Fruit fly (Drosophila melanogaster) whole organism, embryonic: Measurements from ENCODE around the gene Lsd-1.

Experiments used
- CG1024 ChIP-seq: fragments of 200-800 bp; sonication (Bioruptor generic); IDR thresholded peaks from 2 replicates; pipeline ENCODE4 v1.3.6; 2022; ENCODE audit warnings: missing biosample characterization, missing genetic modification characterization
- CG11247 ChIP-seq: fragments of 200-800 bp; sonication (Bioruptor generic); IDR thresholded peaks from 2 replicates; pipeline ENCODE4 v1.3.6; 2022; ENCODE audit warnings: missing biosample characterization, missing genetic modification characterization
- CG12219 ChIP-seq: fragments of 200-800 bp; sonication (Bioruptor generic); optimal IDR thresholded peaks from 3 replicates; lab custom pipeline; 2018; ENCODE audit warnings: missing biosample characterization, mild to moderate bottlenecking, missing genetic modification characterization
- CG1529 ChIP-seq: fragments of 200-800 bp; sonication (Bioruptor generic); optimal IDR thresholded peaks from 3 replicates; lab custom pipeline; 2018; ENCODE audit warnings: missing biosample characterization, missing genetic modification characterization
- CG16815 ChIP-seq: fragments of 200-800 bp; sonication (Bioruptor generic); optimal IDR thresholded peaks from 3 replicates; lab custom pipeline; 2017; ENCODE audit warnings: missing biosample characterization, mild to moderate bottlenecking, missing genetic modification characterization
- CG17568 ChIP-seq: fragments of 200-800 bp; sonication (Bioruptor generic); optimal IDR thresholded peaks from 2 replicates; lab custom pipeline; 2018; ENCODE audit warnings: missing biosample characterization, mild to moderate bottlenecking, missing genetic modification characterization, moderate library complexity
- CG2120 ChIP-seq: fragments of 200-800 bp; sonication (Bioruptor generic); optimal IDR thresholded peaks from 3 replicates; lab custom pipeline; 2016; ENCODE audit warnings: missing biosample characterization, missing genetic modification characterization
- CG30403 ChIP-seq: fragments of 200-800 bp; sonication (Bioruptor generic); optimal IDR thresholded peaks from 3 replicates; lab custom pipeline; 2016; ENCODE audit warnings: missing biosample characterization, missing genetic modification characterization
- CG3995 ChIP-seq: fragments of 200-800 bp; sonication (Bioruptor generic); optimal IDR thresholded peaks from 3 replicates; lab custom pipeline; 2016; ENCODE audit warnings: missing biosample characterization, missing genetic modification characterization
- CG4617 ChIP-seq: fragments of 200-800 bp; sonication (Bioruptor generic); optimal IDR thresholded peaks from 3 replicates; lab custom pipeline; 2016; ENCODE audit warnings: missing biosample characterization, missing genetic modification characterization, borderline replicate concordance
- CG6254 ChIP-seq: fragments of 200-800 bp; sonication (Bioruptor generic); optimal IDR thresholded peaks from 3 replicates; lab custom pipeline; 2017; ENCODE audit warnings: mild to moderate bottlenecking, missing biosample characterization, missing genetic modification reagents, missing genetic modification characterization
- CG6791 ChIP-seq: fragments of 200-800 bp; sonication (Bioruptor generic); IDR thresholded peaks from 3 replicates; pipeline ENCODE4 v1.3.6; 2022; ENCODE audit warnings: missing biosample characterization, missing genetic modification characterization; ENCODE audit not compliant: partially characterized antibody
- CG7271 ChIP-seq: fragments of 200-800 bp; sonication (Bioruptor generic); optimal IDR thresholded peaks from 2 replicates; lab custom pipeline; 2018; ENCODE audit warnings: missing biosample characterization, mild to moderate bottlenecking, missing genetic modification characterization, moderate library complexity
- CG8290 ChIP-seq, 3 experiments: fragments of 200-800 bp; sonication (Bioruptor generic); optimal IDR thresholded peaks; 2 replicates each; lab custom pipeline; 2016 to 2019; ENCODE audit warnings: missing biosample characterization in 3 of 3, missing genetic modification characterization in 3 of 3, mild to moderate bottlenecking in 2 of 3, moderate library complexity in 1 of 3
- CG8478 ChIP-seq: fragments of >200 bp; optimal IDR thresholded peaks from 2 replicates; lab custom pipeline; 2018
- CG9215 ChIP-seq: fragments of 200-800 bp; sonication (Bioruptor generic); IDR thresholded peaks from 2 replicates; pipeline ENCODE4 v1.3.6; 2022; ENCODE audit warnings: missing biosample characterization, missing genetic modification characterization
- Deaf1 ChIP-seq: fragments of 200-800 bp; optimal IDR thresholded peaks from 3 replicates; lab custom pipeline; 2019; ENCODE audit warnings: missing biosample characterization, mild to moderate bottlenecking, missing genetic modification characterization, moderate library complexity
- Doc2 ChIP-seq: fragments of 200-800 bp; sonication (Bioruptor generic); IDR thresholded peaks from 2 replicates; pipeline ENCODE4 v1.3.6; 2022; ENCODE audit warnings: missing biosample characterization, missing genetic modification characterization
- Fer1 ChIP-seq: fragments of 200-800 bp; sonication (Bioruptor generic); optimal IDR thresholded peaks from 2 replicates; lab custom pipeline; 2017; ENCODE audit warnings: missing biosample characterization, mild to moderate bottlenecking, missing genetic modification characterization
- Hr3 ChIP-seq: fragments of 200-800 bp; sonication (Bioruptor generic); optimal IDR thresholded peaks from 3 replicates; lab custom pipeline; 2016; ENCODE audit warnings: missing biosample characterization, missing genetic modification characterization
- Kr ChIP-seq: fragments of 200-800 bp; sonication (Bioruptor generic); optimal IDR thresholded peaks from 2 replicates; lab custom pipeline; 2017; ENCODE audit warnings: missing biosample characterization, mild to moderate bottlenecking, missing genetic modification characterization
- PHDP ChIP-seq: fragments of 200-800 bp; sonication (Bioruptor generic); optimal IDR thresholded peaks from 3 replicates; lab custom pipeline; 2018; ENCODE audit warnings: missing biosample characterization, mild to moderate bottlenecking, missing genetic modification characterization, moderate library complexity
- Vsx1 ChIP-seq: fragments of 200-800 bp; sonication (Bioruptor generic); optimal IDR thresholded peaks from 2 replicates; lab custom pipeline; 2017; ENCODE audit warnings: missing biosample characterization, mild to moderate bottlenecking, missing genetic modification characterization, missing genetic modification reagents
- amos ChIP-seq: fragments of 200-800 bp; sonication (Bioruptor generic); IDR thresholded peaks from 2 replicates; pipeline ENCODE4 v1.3.6; 2022; ENCODE audit warnings: missing biosample characterization, missing genetic modification characterization; ENCODE audit not compliant: partially characterized antibody
- ap ChIP-seq: fragments of 200-800 bp; sonication (Bioruptor generic); IDR thresholded peaks from 2 replicates; pipeline ENCODE4 v1.3.6; 2022; ENCODE audit warnings: missing biosample characterization, missing genetic modification characterization
- bowl ChIP-seq: fragments of 200-800 bp; sonication (Bioruptor generic); IDR thresholded peaks from 2 replicates; pipeline ENCODE4 v1.3.6; 2022; ENCODE audit warnings: missing biosample characterization, missing genetic modification characterization
- bsh ChIP-seq, 2 experiments: fragments of 200-800 bp; sonication (Bioruptor generic); optimal IDR thresholded peaks; 2 replicates each; lab custom pipeline; 2017 to 2018; ENCODE audit warnings: mild to moderate bottlenecking in 2 of 2, missing biosample characterization in 2 of 2, missing genetic modification characterization in 2 of 2, moderate library complexity in 1 of 2
- cas ChIP-seq: fragments of 200-800 bp; sonication (Bioruptor generic); IDR thresholded peaks from 2 replicates; pipeline ENCODE4 v1.3.6; 2022; ENCODE audit warnings: missing biosample characterization, missing genetic modification characterization
- caup ChIP-seq: fragments of 200-800 bp; sonication (Bioruptor generic); optimal IDR thresholded peaks from 3 replicates; lab custom pipeline; 2017; ENCODE audit warnings: missing biosample characterization, mild to moderate bottlenecking, missing genetic modification characterization, moderate library complexity; ENCODE audit not compliant: severe bottlenecking
- corto ChIP-seq: fragments of 200-800 bp; sonication (Bioruptor generic); optimal IDR thresholded peaks from 2 replicates; lab custom pipeline; 2016; ENCODE audit warnings: missing biosample characterization, mild to moderate bottlenecking, missing genetic modification characterization, moderate library complexity
- cwo ChIP-seq: fragments of 200-800 bp; sonication (Bioruptor generic); optimal IDR thresholded peaks from 3 replicates; lab custom pipeline; 2017; ENCODE audit warnings: missing biosample characterization, missing genetic modification characterization, mild to moderate bottlenecking, moderate library complexity, missing genetic modification reagents
- da ChIP-seq: fragments of 200-800 bp; sonication (Bioruptor generic); optimal IDR thresholded peaks from 2 replicates; lab custom pipeline; 2016; ENCODE audit warnings: missing biosample characterization, missing genetic modification characterization
- dati ChIP-seq: fragments of 200-800 bp; sonication (Bioruptor generic); IDR thresholded peaks from 2 replicates; pipeline ENCODE4 v1.3.6; 2022; ENCODE audit warnings: missing biosample characterization, missing genetic modification characterization
- dmrt11E ChIP-seq: fragments of 200-800 bp; sonication (Bioruptor generic); optimal IDR thresholded peaks from 3 replicates; lab custom pipeline; 2018; ENCODE audit warnings: missing biosample characterization, mild to moderate bottlenecking, missing genetic modification characterization, moderate library complexity
- exex ChIP-seq: fragments of 200-800 bp; sonication (Bioruptor generic); optimal IDR thresholded peaks from 4 replicates; lab custom pipeline; 2018; ENCODE audit warnings: missing biosample characterization, mild to moderate bottlenecking, missing genetic modification characterization, moderate library complexity
- fd96Cb ChIP-seq: fragments of 200-800 bp; sonication (Bioruptor generic); optimal IDR thresholded peaks from 2 replicates; lab custom pipeline; 2018; ENCODE audit warnings: missing biosample characterization, mild to moderate bottlenecking, missing genetic modification characterization, moderate library complexity
- gsb-n ChIP-seq: fragments of 200-800 bp; sonication (Bioruptor generic); optimal IDR thresholded peaks from 3 replicates; lab custom pipeline; 2018; ENCODE audit warnings: missing biosample characterization, mild to moderate bottlenecking, missing genetic modification characterization
- gt ChIP-seq: fragments of 200-800 bp; sonication (Bioruptor generic); IDR thresholded peaks from 2 replicates; pipeline ENCODE4 v1.3.6; 2022; ENCODE audit warnings: missing biosample characterization, missing genetic modification characterization
- p53 ChIP-seq: fragments of 200-800 bp; sonication (Bioruptor generic); optimal IDR thresholded peaks from 2 replicates; lab custom pipeline; 2016; ENCODE audit warnings: missing biosample characterization, missing genetic modification characterization
- psq ChIP-seq: fragments of 200-800 bp; sonication (Bioruptor generic); optimal IDR thresholded peaks from 2 replicates; lab custom pipeline; 2017; ENCODE audit warnings: missing biosample characterization, missing genetic modification characterization
- ranshi ChIP-seq: fragments of 200-800 bp; sonication (Bioruptor generic); IDR thresholded peaks from 2 replicates; pipeline ENCODE4 v1.3.6; 2022; ENCODE audit warnings: missing biosample characterization, missing genetic modification characterization
- sc ChIP-seq, 3 experiments: fragments of >200 bp in 2 of 3; fragments of 200-800 bp in 1 of 3; sonication (Bioruptor generic) in 1 of 3; optimal IDR thresholded peaks; 2 replicates in 2 of 3; 3 replicates in 1 of 3; lab custom pipeline; 2017; ENCODE audit warnings: mild to moderate bottlenecking in 1 of 3, missing biosample characterization in 1 of 3, missing genetic modification characterization in 1 of 3, missing genetic modification reagents in 1 of 3
- sens ChIP-seq: fragments of 200-800 bp; sonication (Bioruptor generic); peaks from one replicate; lab custom pipeline; 2016; ENCODE audit warnings: missing biosample characterization, missing genetic modification characterization
- shn ChIP-seq: fragments of 200-800 bp; sonication (Bioruptor generic); optimal IDR thresholded peaks from 3 replicates; lab custom pipeline; 2016; ENCODE audit warnings: missing biosample characterization, missing genetic modification characterization
- sima ChIP-seq: fragments of 200-800 bp; sonication (Bioruptor generic); optimal IDR thresholded peaks from 2 replicates; lab custom pipeline; 2016; ENCODE audit warnings: missing biosample characterization, missing genetic modification characterization
- sug ChIP-seq: fragments of 200-800 bp; optimal IDR thresholded peaks from 2 replicates; lab custom pipeline; 2019; ENCODE audit warnings: missing biosample characterization, mild to moderate bottlenecking, missing genetic modification characterization, moderate library complexity
- tna ChIP-seq: fragments of 200-800 bp; sonication (Bioruptor generic); IDR thresholded peaks from 2 replicates; pipeline ENCODE4 v1.3.6; 2022; ENCODE audit warnings: missing biosample characterization, missing genetic modification characterization; ENCODE audit not compliant: partially characterized antibody
- vfl ChIP-seq: fragments of 200-800 bp; sonication (Bioruptor generic); optimal IDR thresholded peaks from 2 replicates; lab custom pipeline; 2016; ENCODE audit warnings: missing biosample characterization, missing genetic modification characterization
- vvl ChIP-seq: fragments of 200-800 bp; sonication (Bioruptor generic); IDR thresholded peaks from 2 replicates; pipeline ENCODE4 v1.3.6; 2022; ENCODE audit warnings: missing biosample characterization, missing genetic modification characterization
- wor ChIP-seq: fragments of 200-800 bp; sonication (Bioruptor generic); IDR thresholded peaks from 2 replicates; pipeline ENCODE4 v1.3.6; 2022; ENCODE audit warnings: missing biosample characterization, missing genetic modification characterization

Lsd-1 gene

DNA sequence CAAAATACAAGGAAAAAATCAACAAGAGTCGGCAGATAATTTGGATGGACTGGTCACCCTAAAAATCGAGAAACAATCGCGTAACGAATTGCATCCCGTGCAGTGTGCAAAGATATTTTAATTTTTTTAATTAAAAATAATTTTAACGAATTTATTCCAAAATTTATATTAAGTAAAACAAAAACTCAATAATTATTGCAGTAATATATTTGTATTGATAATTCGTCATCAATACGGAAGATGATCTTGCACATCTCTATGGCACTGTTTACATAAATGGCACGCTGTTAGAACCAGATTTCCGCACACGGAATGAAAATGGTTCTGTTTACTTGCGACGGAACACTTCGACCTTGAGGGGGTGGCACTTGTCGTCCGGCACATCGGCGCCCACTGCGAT lies 9.2 kb downstream of the Lsd-1 start, which contains the start of gene tst (continued):
- peak; percentile 94 for TF ChIP-seq wor (GFP tag; lab: Robert Waterston, UW)
- TF ChIP-seq ranshi, result peak; percentile 97
- peak; percentile 92 for TF ChIP-seq ap (GFP tag; lab: Robert Waterston, UW)
- TF ChIP-seq Vsx1 (GFP tag; lab: Kevin White, UChicago), result peak; percentile 83
- TF ChIP-seq shn, result peak; percentile 31
- peak; percentile 89 for TF ChIP-seq gt (GFP tag; lab: Robert Waterston, UW)
- no peak for TF ChIP-seq Kr
- peak; percentile 78 for TF ChIP-seq dati (GFP tag; lab: Robert Waterston, UW)
- TF ChIP-seq CG30403, result peak; percentile 94
- peak; percentile 35 for TF ChIP-seq vfl (GFP tag; lab: Kevin White, UChicago)
- peak; percentile 40 for TF ChIP-seq CG12219 (GFP tag; lab: Kevin White, UChicago)
- peak; percentile 69 for TF ChIP-seq CG1529 (GFP tag; lab: Kevin White, UChicago)
- peak; percentile 87 for TF ChIP-seq CG7271 (tag; lab: Kevin White, UChicago)
- TF ChIP-seq caup (GFP tag; lab: Kevin White, UChicago), result peak; percentile 86
- TF ChIP-seq CG9215 (GFP tag; lab: Robert Waterston, UW), result peak; percentile 96
- TF ChIP-seq tna, result no peak
- TF ChIP-seq CG8478 (lab: Kevin White, UChicago), result no peak
- peak; percentile 63 for TF ChIP-seq exex (tag; lab: Kevin White, UChicago)
- peak; percentile 89 for TF ChIP-seq CG4617 (GFP tag; lab: Kevin White, UChicago)
- peak; percentile 85 for TF ChIP-seq CG2120 (GFP tag; lab: Kevin White, UChicago)
- peak; percentile 93 for TF ChIP-seq fd96Cb (tag; lab: Kevin White, UChicago)
- TF ChIP-seq CG6791, result no peak
- TF ChIP-seq vvl (GFP tag; lab: Robert Waterston, UW), result peak; percentile 99
- no peak for TF ChIP-seq CG3995
- no peak for TF ChIP-seq CG17568
- peak; percentile 93 for TF ChIP-seq cas (GFP tag; lab: Robert Waterston, UW)
- TF ChIP-seq CG8290 (GFP tag; optimal IDR thresholded peaks at IDR 0.05; lab: Kevin White, UChicago), result peak; percentile 86
- peak in 1 of 2 experiments; percentile 59 for TF ChIP-seq CG8290 (tag; optimal IDR thresholded peaks at IDR 0.05; lab: Kevin White, UChicago)
- TF ChIP-seq sc (optimal IDR thresholded peaks at IDR 0.05; lab: Kevin White, UChicago), result no peak
- peak; percentile 74 for TF ChIP-seq sc (GFP tag; optimal IDR thresholded peaks at IDR 0.05; lab: Kevin White, UChicago)
- peak; percentile 36 for TF ChIP-seq corto
- peak; percentile 81 for TF ChIP-seq psq
- peak; percentile 95 for TF ChIP-seq Hr3 (GFP tag; lab: Kevin White, UChicago)
- TF ChIP-seq sens (GFP tag; lab: Kevin White, UChicago), result peak; percentile 93
- peak; percentile 76 for TF ChIP-seq bowl (GFP tag; lab: Robert Waterston, UW)
- TF ChIP-seq dmrt11E (tag; lab: Kevin White, UChicago), result peak; percentile 92
- no peak for TF ChIP-seq Deaf1 (tag; lab: Kevin White, UChicago)
- TF ChIP-seq CG16815 (GFP tag; lab: Kevin White, UChicago), result peak; percentile 89
- no peak for TF ChIP-seq da (GFP tag; lab: Kevin White, UChicago)
- no peak for TF ChIP-seq p53 (GFP tag; lab: Kevin White, UChicago)
- TF ChIP-seq CG1024 (GFP tag; lab: Robert Waterston, UW), result peak; percentile 86
- TF ChIP-seq, all 482 proteins: peak for 374

dm6 chr3R:23773610-23774364 lies 10.1 kb downstream of the Lsd-1 start, which contains the start of gene CG10208:
Gene CG10208 (minus strand): TSS chr3R:23774127.
- TF ChIP-seq cwo (GFP tag; lab: Kevin White, UChicago) (peak; percentile 73), Fer1 (GFP tag; lab: Kevin White, UChicago) (peak; percentile 33), sug (tag; lab: Kevin White, UChicago) (peak; percentile 7), amos (GFP tag; lab: Robert Waterston, UW) (peak; percentile 28; the same call in 1 of the 2 replicates), gsb-n (tag; lab: Kevin White, UChicago) (no peak), sima (GFP tag; lab: Kevin White, UChicago) (no peak), Doc2 (GFP tag; lab: Robert Waterston, UW) (no peak), CG6254 (GFP tag; lab: Kevin White, UChicago) (no peak), CG11247 (GFP tag; lab: Robert Waterston, UW) (no peak), bsh (GFP tag; optimal IDR thresholded peaks at IDR 0.05; lab: Kevin White, UChicago) (no peak), PHDP (tag; lab: Kevin White, UChicago) (no peak)
